Worm (Caenorhabditis elegans) whole organism, young adult: Measurements from ENCODE around the gene srh-21.

Experiments used
- K11D2.4 ChIP-seq: fragments of 200-800 bp; sonication (Bioruptor generic); IDR thresholded peaks from 2 replicates; pipeline ENCODE4 v1.3.6; 2022; ENCODE audit warnings: missing genetic modification reagents, missing genetic modification characterization, missing compliant biosample characterization
- ama-1 ChIP-seq, 3 experiments: fragments of 150-350 bp in 1 of 3; sonication (generic microtip) in 2 of 3; optimal IDR thresholded peaks; 2 replicates each; lab custom pipeline; 2014 to 2018; ENCODE audit warnings: missing biosample characterization in 2 of 3, missing genetic modification characterization in 2 of 3, missing genetic modification reagents in 2 of 3
- egl-44 ChIP-seq: fragments of 200-800 bp; sonication (Bioruptor generic); IDR thresholded peaks from 2 replicates; pipeline ENCODE4 v1.3.6; 2022; ENCODE audit warnings: missing genetic modification reagents, missing genetic modification characterization, missing compliant biosample characterization
- him-1 ChIP-seq: sonication (generic microtip); optimal IDR thresholded peaks from 2 replicates; lab custom pipeline; 2016; ENCODE audit warnings: missing genotype, missing genetic modification reagents, missing genetic modification characterization, missing compliant biosample characterization
- lin-35 ChIP-seq, 3 experiments: fragments of 150-350 bp in 2 of 3; sonication (generic microtip) in 1 of 3; optimal IDR thresholded peaks; 2 replicates each; lab custom pipeline; 2014 to 2018; ENCODE audit warnings: missing biosample characterization in 3 of 3, missing genetic modification characterization in 3 of 3, missing genetic modification reagents in 3 of 3
- pha-4 ChIP-seq: fragments of 150-350 bp; sonication (generic microtip); optimal IDR thresholded peaks from 2 replicates; lab custom pipeline; 2014; ENCODE audit warnings: missing biosample characterization, missing genetic modification reagents, missing genetic modification characterization
- unc-130 ChIP-seq: sonication (generic microtip); optimal IDR thresholded peaks from 2 replicates; lab custom pipeline; 2016; ENCODE audit warnings: missing genetic modification reagents, missing genetic modification characterization, missing compliant biosample characterization

ce11 chrV:4960686-4961085 is 34.2 kb downstream of the srh-21 start:
- TF ChIP-seq egl-44 (GFP tag; lab: Robert Waterston, UW): no peak
- no peak for TF ChIP-seq ama-1 (optimal IDR thresholded peaks at IDR 0.05; lab: Kevin White, UChicago)
- TF ChIP-seq ama-1 (GFP tag; optimal IDR thresholded peaks at IDR 0.05; lab: Kevin White, UChicago): no peak
- TF ChIP-seq lin-35 (GFP tag; optimal IDR thresholded peaks at IDR 0.05; lab: Kevin White, UChicago): no peak
- TF ChIP-seq pha-4 (tag; lab: Kevin White, UChicago): no peak
- TF ChIP-seq K11D2.4 (GFP tag; lab: Robert Waterston, UW): no peak
- no peak for TF ChIP-seq unc-130 (GFP tag; lab: Kevin White, UChicago)
- no peak for TF ChIP-seq him-1 (tag; lab: Kevin White, UChicago)
